Worm (Caenorhabditis elegans) whole organism, midembryonic: Measurements from ENCODE around the gene idi-1.

Source experiments
- cog-1 ChIP-seq: sonication (generic microtip); optimal IDR thresholded peaks from 2 replicates; lab custom pipeline; 2016; ENCODE audit warnings: missing genetic modification characterization, missing compliant biosample characterization
- klf-2 ChIP-seq: fragments of 200-800 bp; sonication (Bioruptor generic); conservative IDR thresholded peaks from 2 replicates; pipeline ENCODE4 v1.3.6; 2022; ENCODE audit warnings: missing genetic modification reagents, missing genetic modification characterization, missing compliant biosample characterization
- med-1 ChIP-seq: sonication (generic microtip); optimal IDR thresholded peaks from 2 replicates; lab custom pipeline; 2017; ENCODE audit warnings: missing genetic modification characterization, mild to moderate bottlenecking, missing compliant biosample characterization, antibody characterized with exemption, missing genetic modification reagents; ENCODE audit not compliant: insufficient read depth
- ref-1 ChIP-seq: fragments of 200-800 bp; sonication (Bioruptor generic); conservative IDR thresholded peaks from 2 replicates; pipeline ENCODE4 v1.3.6; 2022; ENCODE audit warnings: missing genetic modification reagents, missing genetic modification characterization, missing compliant biosample characterization
- tab-1 ChIP-seq: fragments of 200-800 bp; sonication (Bioruptor generic); IDR thresholded peaks from 2 replicates; pipeline ENCODE4 v1.3.6; 2022; ENCODE audit warnings: missing genetic modification characterization, missing compliant biosample characterization

- TF ChIP-seq tab-1 (GFP tag; lab: Robert Waterston, UW), result no peak
- no peak for TF ChIP-seq med-1
- no peak for TF ChIP-seq cog-1 (tag; lab: Kevin White, UChicago)
- no peak for TF ChIP-seq ref-1 (GFP tag; lab: Robert Waterston, UW)
- TF ChIP-seq klf-2 (GFP tag; lab: Robert Waterston, UW), result no peak
These were observed 14.3 kb downstream of the idi-1 start for ce11 chrIII:8105771-8106170.
